Worm (Caenorhabditis elegans) whole organism, early embryonic: ENCODE data around the gene sco-1.

ENCODE experiments used
- ama-1 ChIP-seq: fragments of 150-350 bp; optimal IDR thresholded peaks from 2 replicates; lab custom pipeline; 2014
- ceh-13 ChIP-seq: fragments of 200-800 bp; sonication (Bioruptor generic); optimal IDR thresholded peaks from 2 replicates; lab custom pipeline; 2018; ENCODE audit warnings: mild to moderate bottlenecking, missing genetic modification characterization, missing compliant biosample characterization
- ceh-36 ChIP-seq: sonication (generic microtip); optimal IDR thresholded peaks from 2 replicates; lab custom pipeline; 2016; ENCODE audit warnings: missing genetic modification characterization, inconsistent platforms, missing compliant biosample characterization
- scrt-1 ChIP-seq: fragments of 200-800 bp; sonication (Bioruptor generic); IDR thresholded peaks from 2 replicates; pipeline ENCODE4 v1.3.6; 2022; ENCODE audit warnings: missing genetic modification characterization, missing compliant biosample characterization
- tbx-37 ChIP-seq: fragments of 200-800 bp; sonication (Bioruptor generic); conservative IDR thresholded peaks from 2 replicates; pipeline ENCODE4 v1.3.6; 2022; ENCODE audit warnings: missing genetic modification reagents, missing genetic modification characterization, missing compliant biosample characterization
- tra-4 ChIP-seq: sonication (generic microtip); optimal IDR thresholded peaks from 2 replicates; lab custom pipeline; 2017; ENCODE audit warnings: missing genetic modification characterization, missing compliant biosample characterization

ce11 chrII:4337731-4338130 is 38.3 kb downstream of the sco-1 start:
- TF ChIP-seq ama-1 (lab: Kevin White, UChicago) (no peak), tbx-37 (no peak), ceh-36 (tag; lab: Kevin White, UChicago) (no peak), tra-4 (no peak), scrt-1 (GFP tag; lab: Robert Waterston, UW) (no peak), ceh-13 (GFP tag; lab: Kevin White, UChicago) (no peak)
